Worm (Caenorhabditis elegans): ENCODE results near the gene R10E4.6.

DNA sequence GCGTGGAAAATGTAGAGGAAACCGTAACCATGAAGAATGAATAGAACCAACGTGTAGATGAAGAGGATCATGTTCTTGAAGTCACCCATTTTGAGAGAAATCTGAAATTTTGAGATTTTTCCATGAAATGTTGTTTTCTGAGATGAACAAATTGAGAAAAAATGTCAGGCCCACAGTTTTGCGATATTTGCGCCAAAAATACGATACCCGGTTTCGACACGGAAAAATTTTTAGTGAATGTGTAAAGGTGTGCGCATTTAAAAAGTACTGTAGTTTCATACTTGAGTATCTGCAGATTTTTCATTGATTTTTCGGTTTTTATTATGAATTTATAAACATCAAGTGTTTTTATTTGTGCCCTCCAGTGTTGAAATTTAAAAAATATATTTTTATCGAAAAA lies 9.1 kb downstream of the R10E4.6 start, which contains the start of gene R10E4.9:
- no peak for TF ChIP-seq F13C5.2 (tag; optimal IDR thresholded peaks at IDR 0.05)
- no peak for TF ChIP-seq ama-1 (optimal IDR thresholded peaks at IDR 0.05)
- TF ChIP-seq pes-1 (GFP tag; IDR thresholded peaks at IDR 0.05): no peak
- TF ChIP-seq flt-1 (GFP tag; IDR thresholded peaks at IDR 0.05): no peak
